Worm (Caenorhabditis elegans) whole organism, early embryonic: Measurements from ENCODE around the gene stg-1.

ENCODE experiments used
- ama-1 ChIP-seq: fragments of 150-350 bp; optimal IDR thresholded peaks from 2 replicates; lab custom pipeline; 2014
- ceh-13 ChIP-seq: fragments of 200-800 bp; sonication (Bioruptor generic); optimal IDR thresholded peaks from 2 replicates; lab custom pipeline; 2018; ENCODE audit warnings: mild to moderate bottlenecking, missing genetic modification characterization, missing compliant biosample characterization
- flt-1 ChIP-seq: fragments of 200-800 bp; sonication (Bioruptor generic); IDR thresholded peaks from 2 replicates; pipeline ENCODE4 v1.3.6; 2022; ENCODE audit warnings: missing genetic modification characterization, missing compliant biosample characterization
- scrt-1 ChIP-seq: fragments of 200-800 bp; sonication (Bioruptor generic); IDR thresholded peaks from 2 replicates; pipeline ENCODE4 v1.3.6; 2022; ENCODE audit warnings: missing genetic modification characterization, missing compliant biosample characterization

- TF ChIP-seq ceh-13 (GFP tag; lab: Kevin White, UChicago) (no peak), flt-1 (GFP tag; lab: Robert Waterston, UW) (no peak), scrt-1 (GFP tag; lab: Robert Waterston, UW) (no peak), ama-1 (lab: Kevin White, UChicago) (no peak)
Observed at ce11 chrII:10056545-10057038, 3.9 kb downstream of the stg-1 start, which contains the start of gene C18D1.2.
